Worm (Caenorhabditis elegans): ENCODE measurements around the gene cal-2.

DNA sequence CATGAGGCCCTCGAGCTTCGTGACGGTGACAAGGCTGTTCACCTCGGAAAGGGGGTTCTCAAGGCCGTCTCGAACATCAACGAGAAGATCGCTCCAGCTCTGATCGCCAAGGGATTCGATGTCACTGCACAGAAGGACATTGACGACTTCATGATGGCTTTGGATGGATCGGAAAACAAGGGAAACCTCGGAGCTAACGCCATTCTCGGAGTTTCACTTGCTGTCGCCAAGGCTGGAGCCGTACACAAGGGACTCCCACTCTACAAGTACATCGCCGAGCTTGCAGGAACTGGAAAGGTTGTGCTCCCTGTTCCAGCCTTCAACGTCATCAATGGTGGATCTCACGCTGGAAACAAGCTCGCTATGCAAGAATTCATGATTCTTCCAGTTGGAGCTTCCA is 28.1 kb upstream of the cal-2 start:
- no peak for TF ChIP-seq flt-1 (GFP tag; IDR thresholded peaks at IDR 0.05)
- no peak for TF ChIP-seq tbx-11 (GFP tag; IDR thresholded peaks at IDR 0.05)
- TF ChIP-seq ceh-36 (tag; optimal IDR thresholded peaks at IDR 0.05): no peak
- no peak for TF ChIP-seq ama-1 (optimal IDR thresholded peaks at IDR 0.05)
- no peak for TF ChIP-seq hmg-4 (GFP tag; optimal IDR thresholded peaks at IDR 0.05)
- TF ChIP-seq hnd-1 (tag; optimal IDR thresholded peaks at IDR 0.05): no peak
